Worm (Caenorhabditis elegans) whole organism, L4 larva: ENCODE measurements around the gene kin-21.

Source experiments
- F37D6.2 ChIP-seq: sonication (generic microtip); optimal IDR thresholded peaks from 2 replicates; lab custom pipeline; 2016; ENCODE audit warnings: mild to moderate bottlenecking, missing genetic modification characterization, missing compliant biosample characterization
- F49E8.2 ChIP-seq: sonication (generic microtip); optimal IDR thresholded peaks from 2 replicates; lab custom pipeline; 2016; ENCODE audit warnings: missing compliant biosample characterization, mild to moderate bottlenecking, missing genetic modification characterization, borderline replicate concordance
- R02D3.7 ChIP-seq: fragments of 150-350 bp; sonication (generic microtip); optimal IDR thresholded peaks from 3 replicates; lab custom pipeline; 2014; ENCODE audit warnings: missing biosample characterization, missing genetic modification characterization
- T20F7.1 ChIP-seq: fragments of 200-800 bp; sonication (Bioruptor generic); optimal IDR thresholded peaks from 2 replicates; lab custom pipeline; 2018; ENCODE audit warnings: mild to moderate bottlenecking, missing genetic modification characterization, missing compliant biosample characterization
- Y75B8A.6 ChIP-seq: fragments of 200-800 bp; sonication (Bioruptor generic); IDR thresholded peaks from 2 replicates; pipeline ENCODE4 v1.3.6; 2022; ENCODE audit warnings: missing genetic modification reagents, missing genetic modification characterization, missing compliant biosample characterization
- ZK546.5 ChIP-seq, 2 experiments: sonication (generic microtip); optimal IDR thresholded peaks; 2 replicates each; lab custom pipeline; 2017; ENCODE audit warnings: missing biosample characterization in 2 of 2, missing genetic modification characterization in 2 of 2
- aha-1 ChIP-seq: fragments of 150-350 bp; peaks from one replicate; lab custom pipeline; 2014; ENCODE audit warnings: missing biosample characterization, missing genetic modification characterization
- aly-2 ChIP-seq: sonication (generic microtip); optimal IDR thresholded peaks from 2 replicates; lab custom pipeline; 2018; ENCODE audit warnings: missing biosample characterization, missing genetic modification characterization
- ceh-62 ChIP-seq: sonication (generic microtip); optimal IDR thresholded peaks from 2 replicates; lab custom pipeline; 2017; ENCODE audit warnings: missing biosample characterization, missing genetic modification characterization
- ceh-82 ChIP-seq: sonication (generic microtip); optimal IDR thresholded peaks from 2 replicates; lab custom pipeline; 2017; ENCODE audit warnings: missing biosample characterization, missing genetic modification characterization
- ces-1 ChIP-seq: fragments of 150-350 bp; sonication (generic microtip); optimal IDR thresholded peaks from 4 replicates; lab custom pipeline; 2014; ENCODE audit warnings: missing biosample characterization, missing genetic modification reagents, missing genetic modification characterization
- cey-2 ChIP-seq: sonication (generic microtip); optimal IDR thresholded peaks from 3 replicates; lab custom pipeline; 2017; ENCODE audit warnings: missing genetic modification characterization, mild to moderate bottlenecking, missing compliant biosample characterization, antibody characterized with exemption, borderline replicate concordance; ENCODE audit not compliant: insufficient read depth
- daf-12 ChIP-seq: fragments of 150-350 bp; optimal IDR thresholded peaks from 2 replicates; lab custom pipeline; 2014; ENCODE audit warnings: missing biosample characterization, missing genetic modification reagents, missing genetic modification characterization
- daf-16 ChIP-seq, 3 experiments: sonication (generic microtip); optimal IDR thresholded peaks; 2 replicates each; lab custom pipeline; 2016 to 2017; ENCODE audit warnings: missing genetic modification characterization in 3 of 3, missing genetic modification reagents in 3 of 3, mild to moderate bottlenecking in 2 of 3, missing compliant biosample characterization in 2 of 3, missing biosample characterization in 1 of 3, moderate library complexity in 1 of 3
- dmd-6 ChIP-seq: fragments of 200-800 bp; sonication (Bioruptor generic); IDR thresholded peaks from 2 replicates; pipeline ENCODE4 v1.3.6; 2022; ENCODE audit warnings: missing genetic modification reagents, missing genetic modification characterization, missing compliant biosample characterization
- dmd-9 ChIP-seq: fragments of 200-800 bp; sonication (Bioruptor generic); IDR thresholded peaks from 2 replicates; pipeline ENCODE4 v1.3.6; 2022; ENCODE audit warnings: missing genetic modification reagents, missing genetic modification characterization, missing compliant biosample characterization
- dpl-1 ChIP-seq: fragments of 150-350 bp; optimal IDR thresholded peaks from 2 replicates; lab custom pipeline; 2014; ENCODE audit warnings: missing biosample characterization, missing genetic modification reagents, missing genetic modification characterization
- duxl-1 ChIP-seq: sonication (generic microtip); optimal IDR thresholded peaks from 2 replicates; lab custom pipeline; 2016; ENCODE audit warnings: mild to moderate bottlenecking, missing genetic modification characterization, moderate library complexity, missing compliant biosample characterization; ENCODE audit not compliant: poor library complexity
- dve-1 ChIP-seq: sonication (generic microtip); optimal IDR thresholded peaks from 2 replicates; lab custom pipeline; 2017; ENCODE audit warnings: antibody characterized with exemption, mild to moderate bottlenecking, missing genetic modification characterization, missing compliant biosample characterization; ENCODE audit not compliant: insufficient read depth
- egl-27 ChIP-seq: sonication (generic microtip); optimal IDR thresholded peaks from 3 replicates; lab custom pipeline; 2017; ENCODE audit warnings: missing biosample characterization, missing genetic modification reagents, missing genetic modification characterization
- fkh-10 ChIP-seq: fragments of 150-350 bp; optimal IDR thresholded peaks from 2 replicates; lab custom pipeline; 2014; ENCODE audit warnings: missing biosample characterization, missing genetic modification reagents, missing genetic modification characterization
- hlh-11 ChIP-seq: fragments of 200-800 bp; sonication (Bioruptor generic); optimal IDR thresholded peaks from 2 replicates; lab custom pipeline; 2018; ENCODE audit warnings: mild to moderate bottlenecking, missing genetic modification characterization, missing compliant biosample characterization
- hlh-30 ChIP-seq: sonication (generic microtip); optimal IDR thresholded peaks from 2 replicates; lab custom pipeline; 2017; ENCODE audit warnings: antibody characterized with exemption, mild to moderate bottlenecking, missing genetic modification characterization, missing compliant biosample characterization; ENCODE audit not compliant: insufficient read depth
- hmg-1.1 ChIP-seq: fragments of 200-800 bp; sonication (Bioruptor generic); IDR thresholded peaks from 2 replicates; pipeline ENCODE4 v1.3.6; 2022; ENCODE audit warnings: missing genetic modification reagents, missing genetic modification characterization, missing compliant biosample characterization
- lin-1 ChIP-seq: fragments of 200-800 bp; sonication (Bioruptor generic); IDR thresholded peaks from 2 replicates; pipeline ENCODE4 v1.3.6; 2022; ENCODE audit warnings: missing genetic modification reagents, missing genetic modification characterization, missing compliant biosample characterization
- lin-13 ChIP-seq: fragments of 150-350 bp; optimal IDR thresholded peaks from 2 replicates; lab custom pipeline; 2014; ENCODE audit warnings: missing biosample characterization, missing genetic modification reagents, missing genetic modification characterization
- lin-38 ChIP-seq: fragments of 200-800 bp; sonication (Bioruptor generic); IDR thresholded peaks from 2 replicates; pipeline ENCODE4 v1.3.6; 2022; ENCODE audit warnings: missing genetic modification reagents, missing genetic modification characterization, missing compliant biosample characterization
- lsy-2 ChIP-seq, 2 experiments: fragments of 150-350 bp in 1 of 2; sonication (generic microtip) in 1 of 2; optimal IDR thresholded peaks; 2 replicates each; lab custom pipeline; 2014 to 2017; ENCODE audit warnings: missing biosample characterization in 2 of 2, missing genetic modification characterization in 2 of 2
- mdl-1 ChIP-seq, 2 experiments: fragments of 150-350 bp in 1 of 2; sonication (generic microtip) in 1 of 2; optimal IDR thresholded peaks; 2 replicates each; lab custom pipeline; 2014 to 2017; ENCODE audit warnings: missing biosample characterization in 2 of 2, missing genetic modification characterization in 2 of 2
- mdt-29 ChIP-seq: fragments of 200-800 bp; sonication (Bioruptor generic); IDR thresholded peaks from 2 replicates; pipeline ENCODE4 v1.3.6; 2022; ENCODE audit warnings: missing genetic modification reagents, missing genetic modification characterization, missing compliant biosample characterization
- mep-1 ChIP-seq: fragments of 150-350 bp; sonication (generic microtip); optimal IDR thresholded peaks from 3 replicates; lab custom pipeline; 2014; ENCODE audit warnings: missing biosample characterization, missing genetic modification characterization
- mxl-3 ChIP-seq: fragments of 200-800 bp; sonication (Bioruptor generic); optimal IDR thresholded peaks from 2 replicates; lab custom pipeline; 2018; ENCODE audit warnings: mild to moderate bottlenecking, missing genetic modification characterization, missing compliant biosample characterization
- nhr-28 ChIP-seq: fragments of 150-350 bp; optimal IDR thresholded peaks from 2 replicates; lab custom pipeline; 2014; ENCODE audit warnings: missing biosample characterization, missing genetic modification characterization
- nhr-41 ChIP-seq: fragments of 200-800 bp; sonication (Bioruptor generic); IDR thresholded peaks from 2 replicates; pipeline ENCODE4 v1.3.6; 2022; ENCODE audit warnings: missing genetic modification reagents, missing genetic modification characterization, missing compliant biosample characterization
- nhr-42 ChIP-seq: fragments of 200-800 bp; sonication (Bioruptor generic); IDR thresholded peaks from 2 replicates; pipeline ENCODE4 v1.3.6; 2022; ENCODE audit warnings: missing genetic modification characterization, missing compliant biosample characterization
- nhr-48 ChIP-seq: sonication (generic microtip); optimal IDR thresholded peaks from 2 replicates; lab custom pipeline; 2016; ENCODE audit warnings: mild to moderate bottlenecking, missing genetic modification characterization, missing compliant biosample characterization
- nhr-6 ChIP-seq: fragments of 150-350 bp; optimal IDR thresholded peaks from 2 replicates; lab custom pipeline; 2014; ENCODE audit warnings: missing biosample characterization, missing genetic modification characterization
- php-3 ChIP-seq: fragments of 200-800 bp; sonication (Bioruptor generic); IDR thresholded peaks from 2 replicates; pipeline ENCODE4 v1.3.6; 2022; ENCODE audit warnings: missing genetic modification reagents, missing genetic modification characterization, missing compliant biosample characterization
- pqm-1 ChIP-seq: sonication (generic microtip); optimal IDR thresholded peaks from 2 replicates; lab custom pipeline; 2017; ENCODE audit warnings: missing biosample characterization, missing genetic modification characterization
- rbr-2 ChIP-seq: sonication (generic microtip); optimal IDR thresholded peaks from 2 replicates; lab custom pipeline; 2016; ENCODE audit warnings: missing genotype, missing genetic modification characterization, missing compliant biosample characterization
- snpc-4 ChIP-seq: fragments of 150-350 bp; optimal IDR thresholded peaks from 2 replicates; lab custom pipeline; 2014; ENCODE audit warnings: missing biosample characterization, missing genetic modification characterization
- spr-1 ChIP-seq: sonication (generic microtip); optimal IDR thresholded peaks from 2 replicates; lab custom pipeline; 2016; ENCODE audit warnings: mild to moderate bottlenecking, missing genetic modification characterization, missing compliant biosample characterization
- unc-130 ChIP-seq: sonication (generic microtip); optimal IDR thresholded peaks from 2 replicates; lab custom pipeline; 2016; ENCODE audit warnings: missing genetic modification reagents, missing genetic modification characterization, missing compliant biosample characterization
- unc-39 ChIP-seq: sonication (generic microtip); optimal IDR thresholded peaks from 2 replicates; lab custom pipeline; 2017; ENCODE audit warnings: missing biosample characterization, missing genetic modification characterization
- unc-62 ChIP-seq, 3 experiments: fragments of 150-350 bp in 1 of 3; sonication (generic microtip); optimal IDR thresholded peaks in 2 of 3; peaks in 1 of 3; 1 replicate in 1 of 3; 2 replicates in 2 of 3; lab custom pipeline; 2014 to 2017; ENCODE audit warnings: missing biosample characterization in 3 of 3, missing genetic modification characterization in 3 of 3, missing genetic modification reagents in 3 of 3, missing genotype in 1 of 3

Gene kin-21

DNA sequence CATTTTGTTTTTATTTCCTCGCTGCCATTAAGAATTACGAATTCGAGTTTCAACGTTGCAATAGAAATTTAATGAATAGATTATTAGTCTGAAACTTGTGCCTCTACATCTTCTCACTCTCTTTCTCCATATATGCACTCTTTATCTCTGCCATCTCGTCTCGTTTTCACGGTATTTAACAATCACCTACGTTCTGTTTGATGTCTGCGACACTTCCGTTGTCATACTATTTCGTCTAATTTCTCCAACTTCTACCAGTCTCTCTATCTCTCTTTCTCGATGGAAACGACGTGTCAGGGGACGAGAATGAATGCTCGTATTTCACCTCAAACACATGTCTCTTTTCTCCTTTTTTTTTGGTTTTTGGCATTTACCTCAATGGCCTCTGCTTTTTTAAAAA, 41.2 kb downstream of the kin-21 start (continued):
- TF ChIP-seq hmg-1.1 (GFP tag; lab: Robert Waterston, UW): peak; percentile 56; the same call in 1 of the 2 replicates
- TF ChIP-seq dve-1: peak; percentile 37
- TF ChIP-seq nhr-48 (tag; lab: Kevin White, UChicago): peak; percentile 60
- peak; percentile 30; the same call in 1 of the 2 replicates for TF ChIP-seq lin-1 (GFP tag; lab: Robert Waterston, UW)
- peak; percentile 13 for TF ChIP-seq lin-13 (GFP tag; lab: Kevin White, UChicago)
- peak; percentile 15 for TF ChIP-seq nhr-6 (tag; lab: Kevin White, UChicago)

DNA sequence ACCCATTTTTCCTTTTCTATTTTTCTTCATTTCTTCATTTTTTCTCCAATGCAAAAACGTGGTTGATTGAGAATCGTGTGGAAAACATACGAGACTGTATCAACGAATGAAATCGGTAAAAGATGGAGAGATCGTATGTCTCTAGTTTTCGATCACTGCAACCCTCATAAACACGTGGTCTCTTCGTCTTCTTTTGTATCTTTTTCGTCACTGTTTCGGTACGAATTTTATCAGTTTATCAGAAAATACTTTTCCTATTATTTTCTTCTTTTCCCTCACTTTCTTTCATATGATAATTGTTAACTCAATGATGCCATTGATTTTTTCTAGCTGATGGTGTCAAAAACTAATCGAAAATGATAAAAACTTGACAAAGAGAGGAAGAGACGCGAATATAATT, 43.0 kb downstream of the kin-21 start:
- TF ChIP-seq F37D6.2 (tag; lab: Kevin White, UChicago) (no peak), T20F7.1 (GFP tag; lab: Kevin White, UChicago) (peak; percentile 44), mdt-29 (GFP tag; lab: Robert Waterston, UW) (no peak), dve-1 (peak; percentile 74), lsy-2 (tag; optimal IDR thresholded peaks at IDR 0.05; lab: Kevin White, UChicago) (peak in 1 of 2 experiments; percentile 60), hlh-11 (peak; percentile 80), nhr-28 (peak; percentile 87), dpl-1 (peak; percentile 14), cey-2 (peak; percentile 44), php-3 (0 out of 2 replicates have a peak, but pooled peaks have one; percentile 20), nhr-42 (GFP tag; lab: Robert Waterston, UW) (no peak), pqm-1 (tag; lab: Kevin White, UChicago) (peak; percentile 11), egl-27 (tag; lab: Kevin White, UChicago) (no peak), nhr-48 (tag; lab: Kevin White, UChicago) (peak; percentile 81), hlh-30 (peak; percentile 76), dmd-9 (GFP tag; lab: Robert Waterston, UW) (no peak), ceh-62 (tag; lab: Kevin White, UChicago) (no peak), mxl-3 (GFP tag; lab: Kevin White, UChicago) (peak; percentile 90), unc-62 (GFP tag; optimal IDR thresholded peaks at IDR 0.05 in 1 of 2; lab: Kevin White, UChicago) (peak in 1 of 2 experiments; percentile 43), unc-62 (tag; optimal IDR thresholded peaks at IDR 0.05; lab: Kevin White, UChicago) (no peak), dmd-6 (peak; percentile 92), mep-1 (peak; percentile 50), daf-16 (GFP tag; optimal IDR thresholded peaks at IDR 0.05; lab: Kevin White, UChicago) (no peak), daf-16 (tag; optimal IDR thresholded peaks at IDR 0.05; lab: Kevin White, UChicago) (peak; percentile 88), mdl-1 (tag; optimal IDR thresholded peaks at IDR 0.05; lab: Kevin White, UChicago) (peak in 1 of 2 experiments; percentile 81)

DNA sequence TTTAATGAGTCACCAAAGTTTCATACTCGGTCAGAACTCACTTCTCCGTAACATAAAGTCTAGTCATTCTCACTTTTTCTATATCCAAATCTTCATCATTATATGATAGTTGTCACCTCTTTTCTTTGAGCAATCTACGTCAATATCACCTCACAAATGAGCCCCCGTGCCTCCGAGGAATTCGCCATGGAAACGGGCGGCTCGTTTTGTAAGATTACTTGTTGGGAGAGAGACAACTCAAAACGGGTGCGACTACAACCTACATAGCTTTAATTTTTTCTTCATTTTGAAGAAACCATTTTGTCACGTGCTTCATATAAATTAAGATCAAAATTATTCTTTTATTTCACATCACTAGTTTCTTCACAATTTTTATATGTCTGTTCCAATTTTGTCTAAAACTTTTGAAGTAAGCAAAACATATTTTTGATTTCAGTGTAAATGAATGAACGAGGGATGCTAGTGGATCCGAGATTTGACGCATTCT, 46.2 kb downstream of the kin-21 start, which contains the start of gene nhr-4:
TSS of gene nhr-4 (plus strand) at position 437 of the 487 bp plus-strand sequence.
- TF ChIP-seq snpc-4 (tag; lab: Kevin White, UChicago): no peak
- no peak for TF ChIP-seq cey-2
- no peak for TF ChIP-seq nhr-6 (tag; lab: Kevin White, UChicago)
- TF ChIP-seq Y75B8A.6 (GFP tag; lab: Robert Waterston, UW): no peak
- TF ChIP-seq nhr-42 (GFP tag; lab: Robert Waterston, UW): no peak
- TF ChIP-seq F49E8.2 (tag; lab: Kevin White, UChicago): no peak

DNA sequence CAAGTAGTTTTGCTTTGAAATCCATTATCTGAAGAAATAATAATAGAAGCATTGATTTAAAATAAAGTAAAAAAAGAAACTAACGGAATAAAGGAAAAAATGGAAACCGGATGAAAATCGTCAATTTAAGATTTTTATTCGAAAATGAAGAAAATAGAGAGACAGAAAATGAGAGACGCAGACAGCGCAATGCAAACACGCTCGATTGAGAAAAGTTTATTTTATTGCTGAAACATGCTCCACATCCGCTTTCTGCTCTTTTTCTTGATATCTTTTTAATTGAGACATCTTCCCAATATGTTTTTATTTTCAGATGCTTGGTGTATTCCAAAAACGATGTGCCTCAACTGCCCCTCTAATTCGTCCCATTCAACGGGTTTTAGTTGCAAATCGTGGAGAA, 51.6 kb downstream of the kin-21 start, which contains the start of the genes prp-18 and mccc-1:
TSS of gene prp-18 (minus strand) at position 127 of the 400 bp plus-strand sequence.
TSS of gene mccc-1 (plus strand) at position 314 of the 400 bp plus-strand sequence.
- TF ChIP-seq duxl-1 (tag; lab: Kevin White, UChicago) (no peak), R02D3.7 (no peak), nhr-28 (peak; percentile 4), daf-12 (tag; lab: Kevin White, UChicago) (no peak), hlh-11 (peak; percentile 3), nhr-41 (GFP tag; lab: Robert Waterston, UW) (no peak), spr-1 (tag; lab: Kevin White, UChicago) (no peak), aly-2 (no peak), rbr-2 (tag; lab: Kevin White, UChicago) (no peak), fkh-10 (GFP tag; lab: Kevin White, UChicago) (no peak), nhr-6 (tag; lab: Kevin White, UChicago) (peak; percentile 57), ZK546.5 (tag; optimal IDR thresholded peaks at IDR 0.05; lab: Kevin White, UChicago) (no peak), aha-1 (no peak), unc-130 (peak; percentile 64), lin-38 (GFP tag; lab: Robert Waterston, UW) (peak; percentile 94), mxl-3 (GFP tag; lab: Kevin White, UChicago) (no peak), ceh-82 (tag; lab: Kevin White, UChicago) (no peak), ces-1 (GFP tag; lab: Kevin White, UChicago) (no peak), dpl-1 (peak; percentile 61), unc-39 (tag; lab: Kevin White, UChicago) (no peak)
